Fruit fly (Drosophila melanogaster) Kc167 (cell line): Measurements from ENCODE around the gene orb.

Source experiments
- Myc ChIP-seq: fragments of >200 bp; optimal IDR thresholded peaks from 2 replicates; lab custom pipeline; 2017; ENCODE audit warnings: missing external identifiers
- Sin3A ChIP-seq: fragments of >200 bp; optimal IDR thresholded peaks from 2 replicates; lab custom pipeline; 2018; ENCODE audit warnings: missing external identifiers
- h ChIP-seq: fragments of >200 bp; optimal IDR thresholded peaks from 3 replicates; lab custom pipeline; 2018; ENCODE audit warnings: missing external identifiers
- insv ChIP-seq: fragments of >200 bp; optimal IDR thresholded peaks from 3 replicates; lab custom pipeline; 2018; ENCODE audit warnings: missing external identifiers
- psq ChIP-seq: fragments of >200 bp; optimal IDR thresholded peaks from 2 replicates; lab custom pipeline; 2017; ENCODE audit warnings: missing external identifiers
- ttk ChIP-seq: sonication (Bioruptor generic); optimal IDR thresholded peaks from 2 replicates; lab custom pipeline; 2017; ENCODE audit warnings: missing external identifiers

The orb gene

DNA sequence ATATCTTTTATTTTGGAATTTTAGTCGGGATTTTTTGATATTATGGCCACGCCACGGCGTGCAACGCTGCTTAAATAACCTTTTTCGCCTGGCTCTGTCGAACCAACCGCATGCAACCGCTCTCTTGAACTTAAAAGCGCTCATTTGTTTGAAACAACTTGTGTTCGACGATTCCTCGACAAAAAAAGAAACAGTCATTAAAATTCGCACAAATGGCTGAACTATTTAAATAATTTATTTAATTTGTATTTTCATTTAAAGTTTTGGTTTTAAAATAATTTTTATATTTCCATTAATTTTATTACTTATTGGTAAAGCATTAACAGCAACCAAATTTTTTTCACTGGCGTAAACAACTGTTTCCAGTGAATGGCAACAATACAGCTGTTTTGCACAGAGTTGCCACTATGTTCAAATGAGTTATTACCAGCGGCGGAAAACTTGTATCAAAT lies at the start of gene orb, which contains the start of gene Cdc16:
TSS of gene orb (minus strand) at position 51 of the 452 bp plus-strand sequence.
TSS of gene Cdc16 (plus strand) at position 396 of the 452 bp plus-strand sequence.
- TF ChIP-seq insv = no peak
- no peak for TF ChIP-seq Sin3A
- no peak for TF ChIP-seq h (lab: Kevin White, UChicago)
- no peak for TF ChIP-seq ttk (lab: Kevin White, UChicago)
- TF ChIP-seq psq = no peak
- TF ChIP-seq Myc (lab: Kevin White, UChicago) = no peak

dm6 chr3R:23327707-23328106 lies 47.1 kb upstream of the orb start:
- TF ChIP-seq insv = peak; percentile 74
- TF ChIP-seq h (lab: Kevin White, UChicago) = peak; percentile 81
- no peak for TF ChIP-seq psq

DNA sequence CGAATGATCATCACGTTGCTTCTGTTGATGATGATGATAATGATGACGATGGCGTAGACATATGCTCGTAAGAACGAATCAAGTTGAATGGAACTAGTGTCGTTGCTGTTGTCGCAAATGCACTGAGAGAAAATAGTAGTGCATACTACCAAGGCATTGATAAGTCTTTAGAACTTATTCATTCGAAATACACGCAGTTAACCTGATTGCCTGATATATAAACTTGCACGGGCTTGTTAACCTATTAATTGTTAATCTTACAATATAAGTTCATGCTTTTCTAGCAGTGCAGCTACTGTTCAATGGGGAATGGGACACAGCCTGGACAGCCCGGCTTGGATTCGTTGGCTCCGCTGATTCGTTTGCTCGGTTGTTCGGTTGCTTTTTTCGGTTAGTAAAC lies 45.6 kb upstream of the orb start:
- TF ChIP-seq psq = no peak
- no peak for TF ChIP-seq insv

- no peak for TF ChIP-seq psq
- TF ChIP-seq Sin3A = no peak
- no peak for TF ChIP-seq ttk (lab: Kevin White, UChicago)
Measured at dm6 chr3R:23325710-23326109, 45.1 kb upstream of the orb start.

dm6 chr3R:23323639-23324350 lies 43.1 kb upstream of the orb start:
- no peak for TF ChIP-seq Myc (lab: Kevin White, UChicago)
- no peak for TF ChIP-seq psq
- TF ChIP-seq insv = no peak
- TF ChIP-seq h (lab: Kevin White, UChicago) = no peak
- TF ChIP-seq ttk (lab: Kevin White, UChicago) = no peak
- TF ChIP-seq Sin3A = no peak

DNA sequence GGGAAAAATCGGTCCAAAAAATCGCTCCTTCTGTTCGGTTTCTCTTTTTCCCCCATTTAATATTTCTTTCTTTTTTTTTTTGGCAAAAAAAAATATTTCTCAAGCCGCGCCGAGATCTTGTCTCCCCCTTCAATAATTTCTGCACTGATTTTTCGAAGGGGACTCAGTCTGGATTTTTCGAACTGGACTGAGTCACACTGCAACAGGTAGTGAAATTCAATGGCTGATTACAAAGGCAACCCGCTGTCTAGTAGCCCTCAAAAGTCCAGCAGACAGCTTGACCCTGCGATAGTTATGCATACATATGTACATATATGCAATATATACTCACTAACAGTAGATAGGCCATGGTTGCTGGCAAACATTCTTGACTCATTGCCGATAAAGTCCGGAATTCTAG lies 39.6 kb upstream of the orb start:
- no peak for TF ChIP-seq Myc (lab: Kevin White, UChicago)
- no peak for TF ChIP-seq insv
- peak; percentile 45 for TF ChIP-seq h (lab: Kevin White, UChicago)

DNA sequence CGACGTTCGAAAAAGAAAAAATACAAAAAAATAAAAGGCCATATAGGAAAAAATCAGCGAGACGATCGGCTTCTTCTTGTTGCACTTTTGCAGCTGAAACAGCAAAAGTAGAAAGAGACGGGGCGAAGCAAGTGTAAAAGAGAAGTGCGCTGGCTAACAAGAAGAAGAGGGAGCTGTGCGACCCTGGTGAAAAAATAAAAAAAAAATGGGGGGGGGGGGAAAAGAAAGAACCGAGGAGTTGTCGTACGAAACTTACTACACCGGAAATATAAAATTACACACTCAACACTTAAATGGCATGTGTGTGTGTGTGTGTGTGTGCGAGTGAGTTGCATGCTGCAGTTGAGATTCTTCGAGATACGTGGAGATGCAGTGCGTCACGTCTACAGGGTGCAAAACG lies 38.3 kb upstream of the orb start:
- no peak for TF ChIP-seq insv
- no peak for TF ChIP-seq Myc (lab: Kevin White, UChicago)
- TF ChIP-seq ttk (lab: Kevin White, UChicago) = no peak
- TF ChIP-seq Sin3A = no peak
- no peak for TF ChIP-seq psq
- no peak for TF ChIP-seq h (lab: Kevin White, UChicago)

- no peak for TF ChIP-seq ttk (lab: Kevin White, UChicago)
- no peak for TF ChIP-seq Myc (lab: Kevin White, UChicago)
- TF ChIP-seq h (lab: Kevin White, UChicago) = no peak
- TF ChIP-seq insv = no peak
- TF ChIP-seq psq = no peak
- no peak for TF ChIP-seq Sin3A
Measured at dm6 chr3R:23316867-23317266, 36.2 kb upstream of the orb start.

dm6 chr3R:23315630-23316029 lies 35.0 kb upstream of the orb start:
- TF ChIP-seq ttk (lab: Kevin White, UChicago) (no peak), psq (no peak), insv (no peak), h (lab: Kevin White, UChicago) (no peak), Sin3A (no peak), Myc (lab: Kevin White, UChicago) (no peak)

dm6 chr3R:23315221-23315620 lies 34.6 kb upstream of the orb start:
- TF ChIP-seq psq = no peak
- TF ChIP-seq Myc (lab: Kevin White, UChicago) = no peak
- TF ChIP-seq Sin3A = no peak
- no peak for TF ChIP-seq ttk (lab: Kevin White, UChicago)
- no peak for TF ChIP-seq insv
- TF ChIP-seq h (lab: Kevin White, UChicago) = no peak

dm6 chr3R:23314332-23314731 lies 33.7 kb upstream of the orb start:
- TF ChIP-seq Sin3A = no peak
- TF ChIP-seq insv = no peak

DNA sequence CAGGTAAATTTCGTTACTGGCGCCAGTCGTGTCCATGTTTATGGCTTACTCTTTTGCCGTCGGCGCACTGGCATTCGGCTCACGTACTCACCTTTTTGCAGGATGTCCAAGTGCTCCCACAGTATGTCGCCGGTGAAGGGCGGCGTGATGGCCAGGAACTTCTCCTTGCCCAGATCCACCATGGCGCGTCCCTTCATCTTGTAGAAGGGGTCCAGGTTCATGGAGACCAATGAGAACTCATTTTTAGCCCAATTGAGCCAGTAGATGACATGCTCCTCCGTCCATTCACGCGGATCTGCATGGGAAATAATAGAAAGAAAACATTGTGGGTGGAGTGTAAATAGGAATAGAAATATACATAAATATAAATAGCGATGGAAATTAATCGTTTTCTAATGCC lies 32.1 kb upstream of the orb start:
- TF ChIP-seq insv = no peak
- peak; percentile 99 for TF ChIP-seq ttk (lab: Kevin White, UChicago)

DNA sequence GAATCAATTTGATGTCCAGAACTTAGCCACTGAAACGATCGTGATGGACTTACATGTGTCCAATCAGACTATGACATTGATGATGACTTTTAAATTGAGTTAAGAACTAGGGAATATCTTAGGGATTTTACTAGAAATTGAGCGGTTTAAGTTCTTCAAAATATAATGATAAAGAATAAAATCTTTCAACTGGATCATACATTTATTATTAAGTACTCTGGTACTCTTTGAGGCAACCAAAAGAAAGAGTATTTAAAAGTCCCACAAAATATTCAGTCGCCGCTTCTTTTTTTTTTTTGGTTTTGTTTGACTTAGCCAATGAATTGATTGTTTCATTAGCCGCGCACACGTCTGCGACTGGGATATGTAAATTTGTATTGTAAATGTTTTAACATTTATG lies 29.5 kb upstream of the orb start:
- no peak for TF ChIP-seq ttk (lab: Kevin White, UChicago)
- no peak for TF ChIP-seq Sin3A
- no peak for TF ChIP-seq Myc (lab: Kevin White, UChicago)
- no peak for TF ChIP-seq insv
- TF ChIP-seq h (lab: Kevin White, UChicago) = no peak
- TF ChIP-seq psq = no peak

- TF ChIP-seq h (lab: Kevin White, UChicago) (no peak), ttk (lab: Kevin White, UChicago) (no peak), psq (no peak), Myc (lab: Kevin White, UChicago) (no peak), insv (no peak), Sin3A (no peak)
Measured at dm6 chr3R:23309690-23310089, 29.0 kb upstream of the orb start.
